Fruit fly (Drosophila melanogaster) whole organism, pupa: ENCODE data around the gene CG9377.
A peak's percentile ranks its signal among the peaks of the same experiment; 100 is the strongest.

Experiments
- CG10348 ChIP-seq: fragments of 200-800 bp; sonication (Bioruptor generic); IDR thresholded peaks from 2 replicates; pipeline ENCODE4 v1.3.6; 2022; ENCODE audit warnings: missing biosample characterization, missing genetic modification characterization
- CG12605 ChIP-seq: fragments of 200-800 bp; sonication (Bioruptor generic); IDR thresholded peaks from 2 replicates; pipeline ENCODE4 v1.3.6; 2022; ENCODE audit warnings: missing biosample characterization, missing genetic modification characterization
- CG13204 ChIP-seq: fragments of 200-800 bp; sonication (Bioruptor generic); optimal IDR thresholded peaks from 2 replicates; lab custom pipeline; 2018; ENCODE audit warnings: missing biosample characterization, mild to moderate bottlenecking, missing genetic modification characterization, moderate library complexity
- CG14655 ChIP-seq: fragments of 200-800 bp; sonication (Bioruptor generic); optimal IDR thresholded peaks from 3 replicates; lab custom pipeline; 2017; ENCODE audit warnings: mild to moderate bottlenecking, missing biosample characterization, missing genetic modification reagents, missing genetic modification characterization
- CG15710 ChIP-seq: fragments of 200-800 bp; sonication (Bioruptor generic); optimal IDR thresholded peaks from 2 replicates; lab custom pipeline; 2018; ENCODE audit warnings: missing biosample characterization, mild to moderate bottlenecking, missing genetic modification characterization, moderate library complexity
- CG17806 ChIP-seq: fragments of 200-800 bp; sonication (Bioruptor generic); optimal IDR thresholded peaks from 2 replicates; lab custom pipeline; 2018; ENCODE audit warnings: missing biosample characterization, mild to moderate bottlenecking, missing genetic modification characterization, moderate library complexity
- CG32121 ChIP-seq: fragments of 200-800 bp; sonication (Bioruptor generic); IDR thresholded peaks from 2 replicates; pipeline ENCODE4 v1.3.6; 2022; ENCODE audit warnings: missing biosample characterization, missing genetic modification characterization
- CG34367 ChIP-seq: fragments of 200-800 bp; sonication (Bioruptor generic); optimal IDR thresholded peaks from 2 replicates; lab custom pipeline; 2018; ENCODE audit warnings: missing biosample characterization, mild to moderate bottlenecking, missing genetic modification characterization
- CG4496 ChIP-seq: fragments of 200-800 bp; sonication (Bioruptor generic); IDR thresholded peaks from 3 replicates; pipeline ENCODE4 v1.3.6; 2022; ENCODE audit warnings: missing biosample characterization, missing genetic modification characterization
- CG8159 ChIP-seq: fragments of 200-800 bp; sonication (Bioruptor generic); optimal IDR thresholded peaks from 3 replicates; lab custom pipeline; 2018; ENCODE audit warnings: missing biosample characterization, mild to moderate bottlenecking, missing genetic modification characterization, moderate library complexity
- CG8301 ChIP-seq: fragments of 200-800 bp; sonication (Bioruptor generic); optimal IDR thresholded peaks from 2 replicates; lab custom pipeline; 2018; ENCODE audit warnings: missing biosample characterization, mild to moderate bottlenecking, missing genetic modification characterization
- CG9948 ChIP-seq: fragments of 200-800 bp; sonication (Bioruptor generic); optimal IDR thresholded peaks from 2 replicates; lab custom pipeline; 2018; ENCODE audit warnings: missing biosample characterization, mild to moderate bottlenecking, missing genetic modification characterization, moderate library complexity
- D1 ChIP-seq: fragments of 200-800 bp; sonication (Bioruptor generic); optimal IDR thresholded peaks from 2 replicates; lab custom pipeline; 2018; ENCODE audit warnings: missing biosample characterization, mild to moderate bottlenecking, missing genetic modification characterization, moderate library complexity
- EcR ChIP-seq: fragments of 200-800 bp; sonication (Bioruptor generic); optimal IDR thresholded peaks from 3 replicates; lab custom pipeline; 2019; ENCODE audit warnings: missing biosample characterization, missing genetic modification characterization, mild to moderate bottlenecking, moderate library complexity, missing genetic modification reagents
- Ets98B ChIP-seq: fragments of 200-800 bp; sonication (Bioruptor generic); IDR thresholded peaks from 2 replicates; pipeline ENCODE4 v1.3.6; 2022; ENCODE audit warnings: missing biosample characterization, missing genetic modification characterization
- Pif1A ChIP-seq: fragments of 200-800 bp; sonication (Bioruptor generic); optimal IDR thresholded peaks from 3 replicates; lab custom pipeline; 2016; ENCODE audit warnings: missing biosample characterization, missing genetic modification characterization
- Pif1B ChIP-seq: fragments of 200-800 bp; sonication (Bioruptor generic); optimal IDR thresholded peaks from 3 replicates; lab custom pipeline; 2016; ENCODE audit warnings: missing biosample characterization, missing genetic modification characterization
- Snoo ChIP-seq: fragments of 200-800 bp; sonication (Bioruptor generic); optimal IDR thresholded peaks from 3 replicates; lab custom pipeline; 2017; ENCODE audit warnings: missing biosample characterization, mild to moderate bottlenecking, missing genetic modification characterization, inconsistent platforms
- fd96Ca ChIP-seq: fragments of 200-800 bp; sonication (Bioruptor generic); IDR thresholded peaks from 3 replicates; pipeline ENCODE4 v1.3.6; 2022; ENCODE audit warnings: missing biosample characterization, missing genetic modification characterization
- gl ChIP-seq: fragments of 200-800 bp; sonication (Bioruptor generic); optimal IDR thresholded peaks from 2 replicates; lab custom pipeline; 2018; ENCODE audit warnings: missing biosample characterization, mild to moderate bottlenecking, missing genetic modification characterization
- rn ChIP-seq: fragments of 200-800 bp; sonication (Bioruptor generic); IDR thresholded peaks from 2 replicates; pipeline ENCODE4 v1.3.6; 2022; ENCODE audit warnings: missing biosample characterization, missing genetic modification characterization

The CG9377 gene

dm6 chr2L:13361465-13361864, at the start of gene CG9377:
CG9377 (minus strand) TSS chr2L:13361565.
- TF ChIP-seq CG34367 (tag; lab: Kevin White, UChicago) (no peak), rn (GFP tag; lab: Robert Waterston, UW) (no peak), CG13204 (GFP tag; lab: Kevin White, UChicago) (no peak), Pif1A (no peak), gl (tag; lab: Kevin White, UChicago) (no peak), CG8159 (tag; lab: Kevin White, UChicago) (no peak), CG15710 (tag; lab: Kevin White, UChicago) (no peak), D1 (tag; lab: Kevin White, UChicago) (no peak), fd96Ca (GFP tag; lab: Robert Waterston, UW) (no peak), CG9948 (tag; lab: Kevin White, UChicago) (no peak), CG17806 (tag; lab: Kevin White, UChicago) (no peak), CG12605 (GFP tag; lab: Robert Waterston, UW) (no peak), CG4496 (GFP tag; lab: Robert Waterston, UW) (no peak), EcR (GFP tag; lab: Kevin White, UChicago) (no peak), Snoo (tag; lab: Kevin White, UChicago) (no peak), CG32121 (GFP tag; lab: Robert Waterston, UW) (no peak)

DNA sequence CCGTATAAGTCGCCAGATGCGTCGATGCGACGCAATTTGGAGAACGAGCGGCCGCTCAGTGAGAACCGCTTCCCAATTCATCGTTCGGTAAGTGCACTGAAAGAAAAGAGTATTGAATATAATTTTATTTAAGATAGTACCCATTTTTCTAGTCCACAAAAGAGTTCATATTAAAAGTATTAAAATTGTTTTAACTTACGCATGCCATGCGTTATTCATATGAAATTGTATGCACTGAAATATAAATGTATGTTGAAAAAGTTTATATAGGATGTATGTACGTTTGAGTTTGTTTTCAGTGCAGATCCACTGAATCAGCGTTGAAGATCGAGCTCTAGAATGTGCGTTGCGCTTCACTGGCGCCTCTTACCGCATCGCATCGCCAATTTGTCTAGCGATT, 38.2 kb upstream of the CG9377 start:
- TF ChIP-seq gl (tag; lab: Kevin White, UChicago) (no peak), CG34367 (tag; lab: Kevin White, UChicago) (no peak), Pif1A (peak; percentile 27), CG17806 (tag; lab: Kevin White, UChicago) (no peak), Pif1B (GFP tag; lab: Kevin White, UChicago) (no peak), D1 (tag; lab: Kevin White, UChicago) (no peak), CG8301 (tag; lab: Kevin White, UChicago) (peak; percentile 35), CG4496 (GFP tag; lab: Robert Waterston, UW) (0 out of 3 replicates have a peak, but pooled peaks have one; percentile 29), CG12605 (GFP tag; lab: Robert Waterston, UW) (no peak), CG14655 (GFP tag; lab: Kevin White, UChicago) (peak; percentile 41), CG32121 (GFP tag; lab: Robert Waterston, UW) (0 out of 2 replicates have a peak, but pooled peaks have one; percentile 26), CG9948 (tag; lab: Kevin White, UChicago) (peak; percentile 2), CG8159 (tag; lab: Kevin White, UChicago) (no peak)

dm6 chr2L:13398614-13399161, 37.3 kb upstream of the CG9377 start, which contains the start of the genes CG10859 and CG7110:
CG10859 (minus strand) TSS chr2L:13398664.
CG7110 (plus strand) TSS chr2L:13398991.
- TF ChIP-seq D1 (tag; lab: Kevin White, UChicago) (no peak), CG4496 (GFP tag; lab: Robert Waterston, UW) (no peak), CG34367 (tag; lab: Kevin White, UChicago) (peak; percentile 10), Snoo (tag; lab: Kevin White, UChicago) (peak; percentile 49), CG9948 (tag; lab: Kevin White, UChicago) (no peak), rn (GFP tag; lab: Robert Waterston, UW) (no peak), CG8301 (tag; lab: Kevin White, UChicago) (no peak), CG13204 (GFP tag; lab: Kevin White, UChicago) (no peak), CG32121 (GFP tag; lab: Robert Waterston, UW) (no peak), CG15710 (tag; lab: Kevin White, UChicago) (no peak), CG10348 (GFP tag; lab: Robert Waterston, UW) (no peak), CG17806 (tag; lab: Kevin White, UChicago) (no peak), Pif1A (no peak)
- TF ChIP-seq, all 21 proteins: peak for 2

DNA sequence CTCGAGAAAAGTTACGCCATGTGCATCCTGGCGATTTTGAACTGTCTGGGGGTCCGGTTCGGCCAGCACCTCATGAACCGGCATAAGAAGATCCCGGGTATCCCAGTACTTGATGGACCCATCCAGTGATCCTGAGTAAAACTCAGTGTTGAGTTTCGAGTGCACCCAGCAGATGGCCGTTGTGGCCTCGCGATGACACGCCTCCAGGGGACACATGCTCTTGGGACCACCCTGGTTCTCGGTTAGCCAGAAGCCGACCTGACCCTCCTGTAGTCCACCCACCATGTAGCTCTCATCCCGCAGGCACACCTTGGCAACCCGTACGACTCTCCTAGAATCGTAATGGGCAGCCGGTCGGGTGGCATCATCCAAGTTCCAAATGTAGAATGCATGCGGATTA, 36.0 kb upstream of the CG9377 start:
- TF ChIP-seq CG9948 (tag; lab: Kevin White, UChicago) (no peak), D1 (tag; lab: Kevin White, UChicago) (no peak), CG17806 (tag; lab: Kevin White, UChicago) (no peak), gl (tag; lab: Kevin White, UChicago) (no peak), CG13204 (GFP tag; lab: Kevin White, UChicago) (no peak), CG8301 (tag; lab: Kevin White, UChicago) (no peak), CG8159 (tag; lab: Kevin White, UChicago) (no peak), Ets98B (GFP tag; lab: Robert Waterston, UW) (no peak), Snoo (tag; lab: Kevin White, UChicago) (no peak), CG4496 (GFP tag; lab: Robert Waterston, UW) (no peak), CG12605 (GFP tag; lab: Robert Waterston, UW) (no peak), rn (GFP tag; lab: Robert Waterston, UW) (no peak), Pif1B (GFP tag; lab: Kevin White, UChicago) (no peak), fd96Ca (GFP tag; lab: Robert Waterston, UW) (no peak), CG15710 (tag; lab: Kevin White, UChicago) (no peak)

- no peak for TF ChIP-seq Pif1B (GFP tag; lab: Kevin White, UChicago)
- TF ChIP-seq fd96Ca (GFP tag; lab: Robert Waterston, UW): no peak
- no peak for TF ChIP-seq CG4496 (GFP tag; lab: Robert Waterston, UW)
- no peak for TF ChIP-seq CG14655 (GFP tag; lab: Kevin White, UChicago)
- no peak for TF ChIP-seq CG17806 (tag; lab: Kevin White, UChicago)
- TF ChIP-seq Ets98B (GFP tag; lab: Robert Waterston, UW): no peak
- TF ChIP-seq CG15710 (tag; lab: Kevin White, UChicago): no peak
- TF ChIP-seq CG34367 (tag; lab: Kevin White, UChicago): no peak
- no peak for TF ChIP-seq EcR (GFP tag; lab: Kevin White, UChicago)
- no peak for TF ChIP-seq CG8159 (tag; lab: Kevin White, UChicago)
- TF ChIP-seq D1 (tag; lab: Kevin White, UChicago): no peak
- no peak for TF ChIP-seq Pif1A
- TF ChIP-seq, all 21 proteins: peak for 0
These were observed 34.7 kb upstream of the CG9377 start, which contains the start of gene CG16957 for dm6 chr2L:13396084-13396483. CG16957 (minus strand) TSS chr2L:13396184.
